Fruit fly (Drosophila melanogaster) whole organism, embryonic: ENCODE measurements around the gene axo.
A peak's percentile ranks its signal among the peaks of the same experiment; 100 is the strongest.

Experiments used
- Aef1 ChIP-seq: fragments of 200-800 bp; sonication (Bioruptor generic); IDR thresholded peaks from 3 replicates; pipeline ENCODE4 v1.3.6; 2022; ENCODE audit warnings: missing biosample characterization, missing genetic modification characterization
- Atf3 ChIP-seq: fragments of 200-800 bp; sonication (Bioruptor generic); optimal IDR thresholded peaks from 3 replicates; lab custom pipeline; 2016; ENCODE audit warnings: missing biosample characterization, missing genetic modification characterization
- Awh ChIP-seq: fragments of 200-800 bp; sonication (Bioruptor generic); IDR thresholded peaks from 2 replicates; pipeline ENCODE4, ENCODE4 v1.3.6; 2022; ENCODE audit warnings: missing biosample characterization, missing genetic modification characterization
- B-H1 ChIP-seq: fragments of 200-800 bp; sonication (Bioruptor generic); IDR thresholded peaks from 3 replicates; pipeline ENCODE4 v1.3.6; 2022; ENCODE audit warnings: missing biosample characterization, missing genetic modification characterization
- BEAF-32 ChIP-seq: fragments of 200-800 bp; sonication (Bioruptor generic); optimal IDR thresholded peaks from 3 replicates; lab custom pipeline; 2017; ENCODE audit warnings: missing biosample characterization, missing genetic modification characterization, mild to moderate bottlenecking, moderate library complexity, missing genetic modification reagents
- CG1024 ChIP-seq: fragments of 200-800 bp; sonication (Bioruptor generic); IDR thresholded peaks from 2 replicates; pipeline ENCODE4 v1.3.6; 2022; ENCODE audit warnings: missing biosample characterization, missing genetic modification characterization
- CG11085 ChIP-seq: fragments of 200-800 bp; sonication (Bioruptor generic); IDR thresholded peaks from 2 replicates; pipeline ENCODE4 v1.3.6; 2022; ENCODE audit warnings: missing biosample characterization, missing genetic modification characterization
- CG11247 ChIP-seq: fragments of 200-800 bp; sonication (Bioruptor generic); IDR thresholded peaks from 2 replicates; pipeline ENCODE4 v1.3.6; 2022; ENCODE audit warnings: missing biosample characterization, missing genetic modification characterization
- CG11560 ChIP-seq: fragments of 200-800 bp; sonication (Bioruptor generic); IDR thresholded peaks from 3 replicates; pipeline ENCODE4 v1.3.6; 2022; ENCODE audit warnings: missing biosample characterization, missing genetic modification characterization
- CG12071 ChIP-seq: fragments of 200-800 bp; sonication (Bioruptor generic); optimal IDR thresholded peaks from 3 replicates; lab custom pipeline; 2018; ENCODE audit warnings: missing biosample characterization, mild to moderate bottlenecking, missing genetic modification characterization
- CG12299 ChIP-seq: fragments of 200-800 bp; sonication (Bioruptor generic); optimal IDR thresholded peaks from 2 replicates; lab custom pipeline; 2018; ENCODE audit warnings: missing biosample characterization, mild to moderate bottlenecking, missing genetic modification characterization
- CG15011 ChIP-seq: fragments of 200-800 bp; sonication (Bioruptor generic); optimal IDR thresholded peaks from 3 replicates; lab custom pipeline; 2018; ENCODE audit warnings: missing biosample characterization, mild to moderate bottlenecking, missing genetic modification characterization
- CG15514 ChIP-seq: fragments of 200-800 bp; sonication (Bioruptor generic); optimal IDR thresholded peaks from 3 replicates; lab custom pipeline; 2017; ENCODE audit warnings: missing biosample characterization, missing genetic modification characterization, mild to moderate bottlenecking, moderate library complexity, missing genetic modification reagents
- CG17802 ChIP-seq: fragments of 200-800 bp; sonication (Bioruptor generic); optimal IDR thresholded peaks from 2 replicates; lab custom pipeline; 2018; ENCODE audit warnings: missing biosample characterization, mild to moderate bottlenecking, missing genetic modification characterization, moderate library complexity
- CG18011 ChIP-seq: fragments of 200-800 bp; sonication (Bioruptor generic); optimal IDR thresholded peaks from 2 replicates; lab custom pipeline; 2017; ENCODE audit warnings: missing biosample characterization, missing genetic modification characterization, mild to moderate bottlenecking, moderate library complexity, missing genotype
- CG31365 ChIP-seq: fragments of 200-800 bp; sonication (Bioruptor generic); optimal IDR thresholded peaks from 2 replicates; lab custom pipeline; 2018; ENCODE audit warnings: missing biosample characterization, mild to moderate bottlenecking, missing genetic modification characterization
- CG4854 ChIP-seq: fragments of 200-800 bp; sonication (Bioruptor generic); optimal IDR thresholded peaks from 2 replicates; lab custom pipeline; 2016; ENCODE audit warnings: missing biosample characterization, missing genetic modification characterization, inconsistent platforms
- CG6254 ChIP-seq: fragments of 200-800 bp; sonication (Bioruptor generic); optimal IDR thresholded peaks from 3 replicates; lab custom pipeline; 2017; ENCODE audit warnings: mild to moderate bottlenecking, missing biosample characterization, missing genetic modification reagents, missing genetic modification characterization
- CG8765 ChIP-seq: fragments of 200-800 bp; sonication (Bioruptor generic); IDR thresholded peaks from 2 replicates; pipeline ENCODE4 v1.3.6; 2022; ENCODE audit warnings: missing biosample characterization, missing genetic modification characterization
- CG9932 ChIP-seq: fragments of 200-800 bp; sonication (Bioruptor generic); IDR thresholded peaks from 2 replicates; pipeline ENCODE4 v1.3.6; 2022; ENCODE audit warnings: missing biosample characterization, missing genetic modification characterization
- CHES-1-like ChIP-seq: fragments of 200-800 bp; sonication (Bioruptor generic); optimal IDR thresholded peaks from 2 replicates; lab custom pipeline; 2016; ENCODE audit warnings: missing biosample characterization, missing genetic modification characterization
- Dll ChIP-seq: fragments of 200-800 bp; sonication (Bioruptor generic); IDR thresholded peaks from 4 replicates; pipeline ENCODE4 v1.3.6; 2022; ENCODE audit warnings: missing biosample characterization, missing genetic modification characterization; ENCODE audit not compliant: partially characterized antibody
- Gsc ChIP-seq: fragments of 200-800 bp; sonication (Bioruptor generic); IDR thresholded peaks from 2 replicates; pipeline ENCODE4 v1.3.6; 2022; ENCODE audit warnings: missing biosample characterization, missing genetic modification characterization
- H15 ChIP-seq: fragments of 200-800 bp; sonication (Bioruptor generic); IDR thresholded peaks from 3 replicates; pipeline ENCODE4 v1.3.6; 2022; ENCODE audit warnings: missing biosample characterization, missing genetic modification characterization
- HHEX ChIP-seq: fragments of 200-800 bp; sonication (Bioruptor generic); optimal IDR thresholded peaks from 3 replicates; lab custom pipeline; 2017; ENCODE audit warnings: missing biosample characterization, mild to moderate bottlenecking, missing genetic modification characterization, missing genetic modification reagents
- HLHmδ ChIP-seq: fragments of 200-800 bp; sonication (Bioruptor generic); optimal IDR thresholded peaks from 2 replicates; lab custom pipeline; 2018; ENCODE audit warnings: missing biosample characterization, mild to moderate bottlenecking, missing genetic modification characterization, moderate library complexity
- Hand ChIP-seq: fragments of 200-800 bp; sonication (Bioruptor generic); optimal IDR thresholded peaks from 2 replicates; lab custom pipeline; 2017; ENCODE audit warnings: mild to moderate bottlenecking, missing biosample characterization, missing genetic modification reagents, missing genetic modification characterization
- Kr ChIP-seq: fragments of 200-800 bp; sonication (Bioruptor generic); optimal IDR thresholded peaks from 2 replicates; lab custom pipeline; 2017; ENCODE audit warnings: missing biosample characterization, mild to moderate bottlenecking, missing genetic modification characterization
- Mrtf ChIP-seq: fragments of 200-800 bp; sonication (Bioruptor generic); IDR thresholded peaks from 3 replicates; pipeline ENCODE4 v1.3.6; 2022; ENCODE audit warnings: missing biosample characterization, missing genetic modification characterization
- Ravus ChIP-seq: fragments of 200-800 bp; sonication (Bioruptor generic); IDR thresholded peaks from 2 replicates; pipeline ENCODE4 v1.3.6; 2022; ENCODE audit warnings: missing biosample characterization, missing genetic modification characterization
- Rx ChIP-seq: fragments of 200-800 bp; sonication (Bioruptor generic); IDR thresholded peaks from 2 replicates; pipeline ENCODE4 v1.3.6; 2022; ENCODE audit warnings: missing biosample characterization, missing genetic modification characterization
- Trl ChIP-seq, 3 experiments: fragments of >200 bp in 2 of 3; fragments of 200-800 bp in 1 of 3; sonication (Bioruptor generic) in 1 of 3; optimal IDR thresholded peaks; 2 replicates in 1 of 3; 3 replicates in 2 of 3; lab custom pipeline; 2016 to 2017; ENCODE audit warnings: missing biosample characterization in 1 of 3, missing genetic modification characterization in 1 of 3
- cato ChIP-seq: fragments of 200-800 bp; sonication (Bioruptor generic); optimal IDR thresholded peaks from 2 replicates; lab custom pipeline; 2016; ENCODE audit warnings: missing biosample characterization, missing genetic modification characterization, borderline replicate concordance
- corto ChIP-seq: fragments of 200-800 bp; sonication (Bioruptor generic); optimal IDR thresholded peaks from 2 replicates; lab custom pipeline; 2016; ENCODE audit warnings: missing biosample characterization, mild to moderate bottlenecking, missing genetic modification characterization, moderate library complexity
- croc ChIP-seq: fragments of 200-800 bp; sonication (Bioruptor generic); conservative IDR thresholded peaks from 3 replicates; pipeline ENCODE4 v1.3.6; 2022; ENCODE audit warnings: missing biosample characterization, missing genetic modification characterization
- cwo ChIP-seq: fragments of 200-800 bp; sonication (Bioruptor generic); optimal IDR thresholded peaks from 3 replicates; lab custom pipeline; 2017; ENCODE audit warnings: missing biosample characterization, missing genetic modification characterization, mild to moderate bottlenecking, moderate library complexity, missing genetic modification reagents
- exex ChIP-seq: fragments of 200-800 bp; sonication (Bioruptor generic); optimal IDR thresholded peaks from 4 replicates; lab custom pipeline; 2018; ENCODE audit warnings: missing biosample characterization, mild to moderate bottlenecking, missing genetic modification characterization, moderate library complexity
- gce ChIP-seq: fragments of 200-800 bp; sonication (Bioruptor generic); IDR thresholded peaks from 3 replicates; pipeline ENCODE4 v1.3.6; 2022; ENCODE audit warnings: missing biosample characterization, missing genetic modification characterization
- gsb ChIP-seq: fragments of 200-800 bp; sonication (Bioruptor generic); IDR thresholded peaks from 2 replicates; pipeline ENCODE4 v1.3.6; 2022; ENCODE audit warnings: missing biosample characterization, missing genetic modification characterization
- inv ChIP-seq: fragments of 200-800 bp; sonication (Bioruptor generic); IDR thresholded peaks from 2 replicates; pipeline ENCODE4 v1.3.6; 2022; ENCODE audit warnings: missing biosample characterization, missing genetic modification characterization; ENCODE audit not compliant: partially characterized antibody
- lbe ChIP-seq: fragments of 200-800 bp; sonication (Bioruptor generic); optimal IDR thresholded peaks from 2 replicates; lab custom pipeline; 2016; ENCODE audit warnings: missing biosample characterization, mild to moderate bottlenecking, missing genetic modification characterization
- nau ChIP-seq: fragments of 200-800 bp; sonication (Bioruptor generic); optimal IDR thresholded peaks from 3 replicates; lab custom pipeline; 2017; ENCODE audit warnings: missing biosample characterization, mild to moderate bottlenecking, missing genetic modification characterization, missing genetic modification reagents
- phol ChIP-seq: fragments of 200-800 bp; sonication (Bioruptor generic); optimal IDR thresholded peaks from 3 replicates; lab custom pipeline; 2018; ENCODE audit warnings: missing biosample characterization, mild to moderate bottlenecking, missing genetic modification characterization, moderate library complexity
- pros ChIP-seq: fragments of 200-800 bp; sonication (Bioruptor generic); optimal IDR thresholded peaks from 3 replicates; lab custom pipeline; 2019; ENCODE audit warnings: missing biosample characterization, mild to moderate bottlenecking, missing genetic modification characterization, moderate library complexity
- sim ChIP-seq: fragments of 200-800 bp; sonication (Bioruptor generic); IDR thresholded peaks from 2 replicates; pipeline ENCODE4 v1.3.6; 2022; ENCODE audit warnings: missing biosample characterization, missing genetic modification characterization
- so ChIP-seq: fragments of 200-800 bp; sonication (Bioruptor generic); IDR thresholded peaks from 3 replicates; pipeline ENCODE4 v1.3.6; 2022; ENCODE audit warnings: missing biosample characterization, missing genetic modification characterization
- sqz ChIP-seq: fragments of 200-800 bp; sonication (Bioruptor generic); optimal IDR thresholded peaks from 3 replicates; lab custom pipeline; 2018; ENCODE audit warnings: missing biosample characterization, mild to moderate bottlenecking, missing genetic modification characterization
- tgo ChIP-seq: fragments of 200-800 bp; sonication (Bioruptor generic); IDR thresholded peaks from 3 replicates; pipeline ENCODE4 v1.3.6; 2022; ENCODE audit warnings: missing biosample characterization, missing genetic modification characterization
- yki ChIP-seq: fragments of >200 bp; optimal IDR thresholded peaks from 3 replicates; lab custom pipeline; 2018

axo gene

DNA sequence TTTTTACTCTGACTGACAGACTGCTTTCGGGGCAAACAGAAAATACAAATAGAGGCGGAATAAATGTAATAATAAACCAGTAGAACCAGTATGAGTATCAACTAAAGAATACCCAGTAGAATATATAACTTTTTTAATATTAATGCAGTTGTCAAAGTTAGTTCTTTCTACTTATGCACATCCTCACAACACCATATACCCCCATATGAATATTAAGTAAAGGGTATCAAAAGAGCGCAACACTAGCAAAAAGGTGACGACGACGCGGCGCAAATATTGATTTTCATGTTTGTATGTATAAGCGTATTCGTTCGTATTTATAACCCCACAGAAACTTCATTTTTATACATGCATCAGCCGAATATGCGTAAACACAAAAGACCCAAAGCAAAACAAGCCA lies 74.0 kb downstream of the axo start (continued):
- peak; percentile 90 for TF ChIP-seq gce (GFP tag; lab: Robert Waterston, UW)
- TF ChIP-seq B-H1 (GFP tag; lab: Robert Waterston, UW), result peak; percentile 91
- TF ChIP-seq croc, result peak; percentile 83
- peak; percentile 85 for TF ChIP-seq CG31365 (tag; lab: Kevin White, UChicago)

DNA sequence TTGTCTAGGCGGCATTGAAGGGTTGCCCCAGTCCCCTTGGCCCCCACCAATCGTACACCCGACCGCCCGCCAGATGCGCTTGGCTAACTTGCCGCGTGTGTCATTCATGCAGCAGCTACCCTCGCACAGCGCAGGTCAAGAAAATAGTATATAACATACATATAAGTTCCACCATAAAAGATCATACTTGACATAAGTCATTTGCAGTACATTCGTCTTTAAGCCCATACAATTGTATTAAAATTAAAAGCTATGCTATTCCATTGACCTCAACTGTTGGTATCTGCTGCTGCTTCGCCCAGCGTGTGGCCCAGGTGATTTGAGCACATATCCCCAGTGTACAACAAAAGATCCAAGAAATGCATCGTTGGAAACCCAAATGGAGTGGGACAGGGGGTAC lies 75.8 kb downstream of the axo start:
- no peak for TF ChIP-seq Trl (optimal IDR thresholded peaks at IDR 0.05; lab: Kevin White, UChicago)
- TF ChIP-seq Trl (GFP tag; optimal IDR thresholded peaks at IDR 0.05; lab: Kevin White, UChicago), result peak; percentile 70
- TF ChIP-seq corto (GFP tag; lab: Kevin White, UChicago), result no peak
- no peak for TF ChIP-seq cwo (GFP tag; lab: Kevin White, UChicago)
- peak; percentile 10 for TF ChIP-seq CG15514 (GFP tag; lab: Kevin White, UChicago)
- TF ChIP-seq HLHmδ (GFP tag; lab: Kevin White, UChicago), result no peak
- TF ChIP-seq CG17802 (tag; lab: Kevin White, UChicago), result peak; percentile 37
- peak; percentile 68 for TF ChIP-seq croc
- TF ChIP-seq Awh (GFP tag; lab: Robert Waterston, UW), result peak; percentile 80
- TF ChIP-seq Mrtf, result peak; percentile 70; the same call in 2 of the 3 replicates
- TF ChIP-seq CG11247 (GFP tag; lab: Robert Waterston, UW), result peak; percentile 55
- no peak for TF ChIP-seq BEAF-32 (GFP tag; lab: Kevin White, UChicago)
- TF ChIP-seq Atf3 (GFP tag; lab: Kevin White, UChicago), result peak; percentile 70
- TF ChIP-seq CG11560 (tag; lab: Robert Waterston, UW), result 0 out of 3 replicates have a peak, but pooled peaks have one; percentile 46
- TF ChIP-seq yki (lab: Kevin White, UChicago), result no peak
- TF ChIP-seq HHEX, result peak; percentile 63
- no peak for TF ChIP-seq pros
- TF ChIP-seq tgo, result peak; percentile 66
- peak; percentile 57; the same call in 1 of the 3 replicates for TF ChIP-seq so (GFP tag; lab: Robert Waterston, UW)
- no peak for TF ChIP-seq Ravus (GFP tag; lab: Robert Waterston, UW)
- peak; percentile 78 for TF ChIP-seq CG6254 (GFP tag; lab: Kevin White, UChicago)
- no peak for TF ChIP-seq CG18011 (GFP tag; lab: Kevin White, UChicago)
- TF ChIP-seq phol (tag; lab: Kevin White, UChicago), result peak; percentile 76
- TF ChIP-seq CG12071, result peak; percentile 56
- TF ChIP-seq inv, result no peak
- no peak for TF ChIP-seq CG9932 (GFP tag; lab: Robert Waterston, UW)
- peak; percentile 40 for TF ChIP-seq CG4854
- no peak for TF ChIP-seq Dll (GFP tag; lab: Robert Waterston, UW)
- TF ChIP-seq Rx (GFP tag; lab: Robert Waterston, UW), result peak; percentile 91
- peak; percentile 84 for TF ChIP-seq sim (GFP tag; lab: Robert Waterston, UW)
- TF ChIP-seq cato, result no peak
- peak; percentile 78 for TF ChIP-seq CG1024 (GFP tag; lab: Robert Waterston, UW)
- peak; percentile 20 for TF ChIP-seq CHES-1-like (GFP tag; lab: Kevin White, UChicago)
- peak; percentile 69; the same call in 1 of the 2 replicates for TF ChIP-seq CG8765
- no peak for TF ChIP-seq gsb
- TF ChIP-seq Hand (GFP tag; lab: Kevin White, UChicago), result no peak
- peak; percentile 76 for TF ChIP-seq Gsc (GFP tag; lab: Robert Waterston, UW)
- TF ChIP-seq sqz (GFP tag; lab: Kevin White, UChicago), result no peak
- no peak for TF ChIP-seq CG11085 (GFP tag; lab: Robert Waterston, UW)
- TF ChIP-seq exex (tag; lab: Kevin White, UChicago), result no peak
- peak; percentile 56 for TF ChIP-seq nau (GFP tag; lab: Kevin White, UChicago)
- TF ChIP-seq CG12299 (tag; lab: Kevin White, UChicago), result no peak
- TF ChIP-seq Aef1 (GFP tag; lab: Robert Waterston, UW), result peak; percentile 59; the same call in 2 of the 3 replicates
- TF ChIP-seq Kr (GFP tag; lab: Kevin White, UChicago), result no peak
- no peak for TF ChIP-seq CG15011
- no peak for TF ChIP-seq lbe (GFP tag; lab: Kevin White, UChicago)
- TF ChIP-seq H15 (GFP tag; lab: Robert Waterston, UW), result peak; percentile 79
